Fruit fly (Drosophila melanogaster): Measurements from ENCODE around the gene Best3.

- TF ChIP-seq CTCF (optimal IDR thresholded peaks at IDR 0.05) (no peak), CG8478 (optimal IDR thresholded peaks at IDR 0.05) (no peak)
Observed at dm6 chr3L:15314997-15315396, 12.4 kb upstream of the Best3 start.

All from S2 (cell line).